Fruit fly (Drosophila melanogaster) S2 (cell line): ENCODE data around the gene DCAF12.

Experiments used
- CG8478 ChIP-seq: fragments of >200 bp; optimal IDR thresholded peaks from 2 replicates; lab custom pipeline; 2018
- CTCF ChIP-seq, 2 experiments: fragments of >200 bp; optimal IDR thresholded peaks; 2 replicates each; lab custom pipeline; 2018

DNA sequence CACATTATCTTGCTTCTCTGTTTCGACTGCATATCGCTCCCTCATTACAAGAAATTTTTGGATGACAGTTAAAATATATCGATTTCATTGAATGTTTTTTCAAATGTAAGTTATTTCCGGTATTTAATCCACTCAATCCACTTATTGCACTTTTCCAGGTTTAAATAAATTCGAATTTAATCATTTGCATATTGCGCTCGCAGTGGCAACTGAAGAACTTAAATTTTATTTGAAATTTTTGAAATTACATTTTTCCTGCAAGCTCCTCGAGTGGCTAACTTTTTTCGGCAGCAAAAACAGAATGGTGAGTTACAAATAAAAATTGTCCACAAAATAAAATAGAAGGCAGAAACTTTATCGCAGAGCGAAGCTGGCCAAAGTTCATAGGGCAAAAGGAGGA, 14.8 kb upstream of the DCAF12 start, which contains the start of the genes CG31358, CG42504 and CG42505:
- TF ChIP-seq CTCF (optimal IDR thresholded peaks at IDR 0.05; lab: Kevin White, UChicago) (no peak), CG8478 (lab: Kevin White, UChicago) (no peak)
